Worm (Caenorhabditis elegans): Measurements from ENCODE around the gene bre-3.
A peak's percentile ranks its signal among the peaks of the same experiment; 100 is the strongest.

The bre-3 gene

ce11 chrIII:9441133-9441532, 44.1 kb downstream of the bre-3 start, which contains the start of gene emb-30 (continued):
- 0 out of 2 replicates have a peak, but pooled peaks have one; percentile 13 for TF ChIP-seq F33H1.4 (GFP tag; IDR thresholded peaks at IDR 0.05)
- TF ChIP-seq F57C9.4 (tag; optimal IDR thresholded peaks at IDR 0.05), result no peak
- no peak for TF ChIP-seq unc-62 (GFP tag; optimal IDR thresholded peaks at IDR 0.05)
- no peak for TF ChIP-seq let-607 (tag; optimal IDR thresholded peaks at IDR 0.05)
- TF ChIP-seq mel-28 (tag; optimal IDR thresholded peaks at IDR 0.05; ENCODE audit: borderline replicate concordance), result no peak
- TF ChIP-seq chd-7 (tag; optimal IDR thresholded peaks at IDR 0.05), result peak; percentile 1
- TF ChIP-seq bed-1 (GFP tag; IDR thresholded peaks at IDR 0.05), result no peak
- TF ChIP-seq ama-1 (optimal IDR thresholded peaks at IDR 0.05), result peak; percentile 46
- peak in 1 of 2 experiments; percentile 30 for TF ChIP-seq ama-1 (GFP tag; optimal IDR thresholded peaks at IDR 0.05)
- no peak for TF ChIP-seq egl-18 (GFP tag; IDR thresholded peaks at IDR 0.05)
- TF ChIP-seq T07F8.4 (tag; optimal IDR thresholded peaks at IDR 0.05), result no peak
- TF ChIP-seq K11D2.4 (GFP tag; IDR thresholded peaks at IDR 0.05), result no peak
- peak; percentile 66 for TF ChIP-seq repo-1 (tag; optimal IDR thresholded peaks at IDR 0.05)
- no peak for TF ChIP-seq F57A8.1 (GFP tag; optimal IDR thresholded peaks at IDR 0.05)
- no peak for TF ChIP-seq sdz-38 (tag; optimal IDR thresholded peaks at IDR 0.05)
- TF ChIP-seq hsf-1 (GFP tag; IDR thresholded peaks at IDR 0.05), result 0 out of 2 replicates have a peak, but pooled peaks have one; percentile 33
- TF ChIP-seq sptf-2 (GFP tag; optimal IDR thresholded peaks at IDR 0.05), result no peak
- TF ChIP-seq let-526 (GFP tag; IDR thresholded peaks at IDR 0.05), result no peak
- TF ChIP-seq nhr-27 (tag; optimal IDR thresholded peaks at IDR 0.05), result no peak
- peak; percentile 37; the same call in 1 of the 2 replicates for TF ChIP-seq lin-26 (GFP tag; IDR thresholded peaks at IDR 0.05)
- TF ChIP-seq dox-1 (GFP tag; IDR thresholded peaks at IDR 0.05), result no peak
- peak; percentile 19 for TF ChIP-seq F49E8.2 (tag; optimal IDR thresholded peaks at IDR 0.05; ENCODE audit: insufficient read depth)
- peak; percentile 35 for TF ChIP-seq madf-6 (GFP tag; IDR thresholded peaks at IDR 0.05)

- TF ChIP-seq tlf-1 (GFP tag; optimal IDR thresholded peaks at IDR 0.05) (no peak), mcd-1 (GFP tag; IDR thresholded peaks at IDR 0.05) (no peak), dox-1 (GFP tag; IDR thresholded peaks at IDR 0.05) (no peak), nhr-120 (GFP tag; IDR thresholded peaks at IDR 0.05) (no peak), snpc-1.1 (tag; optimal IDR thresholded peaks at IDR 0.05; ENCODE audit: insufficient read depth) (no peak), pha-4 (tag; optimal IDR thresholded peaks at IDR 0.05) (no peak), egl-18 (GFP tag; IDR thresholded peaks at IDR 0.05) (no peak)
Observed at ce11 chrIII:9439399-9439798, 45.9 kb downstream of the bre-3 start, which contains the start of gene F54C8.1. F54C8.1 (plus strand) TSS chrIII:9439699.

DNA sequence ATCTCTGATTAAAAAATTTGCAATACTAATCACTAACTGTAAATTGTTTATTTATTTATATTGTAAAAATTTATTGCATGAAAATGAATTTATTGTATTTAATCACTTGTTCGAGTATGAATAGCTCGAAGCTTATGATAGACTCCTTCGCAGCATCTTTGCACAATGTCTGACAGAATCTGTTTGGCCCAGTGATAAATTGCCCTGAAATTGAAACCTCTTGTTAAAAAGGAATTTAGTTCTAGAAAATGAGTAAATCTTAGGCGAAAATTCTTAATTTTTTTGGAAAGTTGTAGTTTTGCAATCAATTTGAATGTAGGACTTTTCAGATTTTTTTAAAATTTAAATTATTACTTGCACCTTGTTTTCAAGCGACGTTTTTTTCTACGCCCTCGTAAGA, 50.3 kb downstream of the bre-3 start:
- no peak for TF ChIP-seq cebp-2 (GFP tag; IDR thresholded peaks at IDR 0.05)
- no peak for TF ChIP-seq K12H6.12 (tag; optimal IDR thresholded peaks at IDR 0.05)
- TF ChIP-seq lir-1 (GFP tag; conservative IDR thresholded peaks at IDR 0.05), result no peak
- TF ChIP-seq B0019.2 (GFP tag; conservative IDR thresholded peaks at IDR 0.05), result no peak
- no peak for TF ChIP-seq nhr-179 (tag; optimal IDR thresholded peaks at IDR 0.05)
- TF ChIP-seq dpff-1 (tag; optimal IDR thresholded peaks at IDR 0.05), result no peak
- no peak for TF ChIP-seq rpc-1 (optimal IDR thresholded peaks at IDR 0.05)
- TF ChIP-seq rpc-1 (tag; optimal IDR thresholded peaks at IDR 0.05), result no peak
- TF ChIP-seq hlh-26 (GFP tag; conservative IDR thresholded peaks at IDR 0.05), result no peak
- no peak for TF ChIP-seq F49E8.2 (tag; optimal IDR thresholded peaks at IDR 0.05; ENCODE audit: insufficient read depth)
- TF ChIP-seq hrde-1 (tag; optimal IDR thresholded peaks at IDR 0.05; ENCODE audit: borderline replicate concordance), result peak; percentile 46
- no peak for TF ChIP-seq ztf-6 (GFP tag; IDR thresholded peaks at IDR 0.05)
- TF ChIP-seq ceh-79 (tag; optimal IDR thresholded peaks at IDR 0.05), result no peak
- TF ChIP-seq hsf-1 (GFP tag; IDR thresholded peaks at IDR 0.05), result 0 out of 2 replicates have a peak, but pooled peaks have one; percentile 22
- no peak for TF ChIP-seq F23B12.7 (tag; optimal IDR thresholded peaks at IDR 0.05; ENCODE audit: insufficient read depth)
- no peak for TF ChIP-seq mes-4 (tag; optimal IDR thresholded peaks at IDR 0.05)
- TF ChIP-seq hmg-1.2 (GFP tag; IDR thresholded peaks at IDR 0.05), result no peak
- TF ChIP-seq B0336.3 (GFP tag; IDR thresholded peaks at IDR 0.05), result no peak
- TF ChIP-seq attf-3 (GFP tag; conservative IDR thresholded peaks at IDR 0.05), result no peak
- TF ChIP-seq tbx-9 (tag; optimal IDR thresholded peaks at IDR 0.05; ENCODE audit: borderline replicate concordance), result no peak
- TF ChIP-seq Y79H2A.3 (GFP tag; conservative IDR thresholded peaks at IDR 0.05), result no peak
- no peak for TF ChIP-seq K11D2.4 (GFP tag; IDR thresholded peaks at IDR 0.05)
